Worm (Caenorhabditis elegans): ENCODE data around the gene Y45G5AM.9.

Gene Y45G5AM.9

DNA sequence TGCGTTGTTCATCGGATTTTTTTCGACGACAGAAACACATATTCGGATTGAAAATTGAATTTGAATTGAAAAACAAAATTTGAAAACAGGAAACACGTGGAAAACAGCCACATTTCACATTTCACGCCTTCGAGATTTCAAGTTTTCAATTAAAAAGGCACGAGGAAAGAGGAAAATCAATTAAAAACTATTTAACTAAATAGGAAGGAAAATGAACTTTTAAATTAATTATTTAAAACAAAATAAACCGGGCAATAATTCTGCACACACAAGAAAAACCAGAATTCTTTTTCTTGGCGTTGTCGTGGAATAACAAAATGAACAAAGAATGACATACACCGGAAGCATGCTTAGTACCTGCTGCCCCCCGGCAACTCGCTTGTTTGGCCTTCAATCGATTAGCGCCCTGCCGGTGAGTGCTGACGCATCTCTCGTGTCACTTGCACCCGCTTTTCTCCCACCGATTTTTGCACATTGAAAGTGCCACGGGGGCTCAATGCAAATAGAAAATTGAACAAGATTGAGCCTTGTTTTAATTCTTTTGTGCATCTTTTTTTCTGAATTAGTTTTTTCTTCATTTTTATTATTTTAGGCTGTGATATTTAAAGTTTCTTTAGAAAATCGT, at the start of gene Y45G5AM.9:
Y45G5AM.9 (minus strand) TSS at position 51 of the 625 bp plus-strand sequence.
- TF ChIP-seq eor-1 (tag; optimal IDR thresholded peaks at IDR 0.05) (no peak), nhr-67 (tag; optimal IDR thresholded peaks at IDR 0.05) (no peak), nfya-1 (tag; optimal IDR thresholded peaks at IDR 0.05; ENCODE audit: insufficient read depth) (peak; percentile 77), zag-1 (tag; optimal IDR thresholded peaks at IDR 0.05) (no peak), snpc-4 (tag; optimal IDR thresholded peaks at IDR 0.05) (peak; percentile 83), unc-39 (tag; optimal IDR thresholded peaks at IDR 0.05) (no peak), elt-1 (tag; optimal IDR thresholded peaks at IDR 0.05) (no peak), nhr-11 (tag; optimal IDR thresholded peaks at IDR 0.05) (no peak), sea-2 (GFP tag; optimal IDR thresholded peaks at IDR 0.05) (no peak), nhr-237 (tag; optimal IDR thresholded peaks at IDR 0.05) (no peak), nhr-12 (tag; optimal IDR thresholded peaks at IDR 0.05) (no peak), skn-1 (tag; optimal IDR thresholded peaks at IDR 0.05) (peak; percentile 24), hmg-11 (tag; optimal IDR thresholded peaks at IDR 0.05) (peak; percentile 95), elt-2 (tag; optimal IDR thresholded peaks at IDR 0.05) (peak; percentile 42), tbx-2 (tag; optimal IDR thresholded peaks at IDR 0.05) (peak; percentile 74), pqm-1 (tag; optimal IDR thresholded peaks at IDR 0.05) (peak; percentile 27), nhr-76 (tag; optimal IDR thresholded peaks at IDR 0.05) (no peak), aly-2 (tag; optimal IDR thresholded peaks at IDR 0.05) (no peak), jun-1 (tag; optimal IDR thresholded peaks at IDR 0.05) (peak; percentile 55), fkh-10 (GFP tag; optimal IDR thresholded peaks at IDR 0.05) (peak; percentile 6), ceh-82 (tag; optimal IDR thresholded peaks at IDR 0.05) (no peak), lin-39 (tag; optimal IDR thresholded peaks at IDR 0.05) (peak; percentile 96), unc-62 (GFP tag; optimal IDR thresholded peaks at IDR 0.05) (no peak), mml-1 (tag; optimal IDR thresholded peaks at IDR 0.05) (no peak), elt-3 (tag; optimal IDR thresholded peaks at IDR 0.05) (no peak), ZK546.5 (tag; optimal IDR thresholded peaks at IDR 0.05) (no peak), fkh-2 (tag; optimal IDR thresholded peaks at IDR 0.05) (no peak), nhr-23 (tag; optimal IDR thresholded peaks at IDR 0.05) (peak; percentile 66), fos-1 (tag; optimal IDR thresholded peaks at IDR 0.05) (no peak), egl-5 (tag; optimal IDR thresholded peaks at IDR 0.05) (peak; percentile 14), mdl-1 (tag; optimal IDR thresholded peaks at IDR 0.05) (no peak), daf-12 (tag; optimal IDR thresholded peaks at IDR 0.05) (no peak), R02D3.7 (tag; optimal IDR thresholded peaks at IDR 0.05) (peak; percentile 25), ceh-28 (tag; optimal IDR thresholded peaks at IDR 0.05) (peak; percentile 92), nhr-28 (tag; optimal IDR thresholded peaks at IDR 0.05) (no peak), pha-4 (tag; optimal IDR thresholded peaks at IDR 0.05) (peak; percentile 85), lin-15B (tag; optimal IDR thresholded peaks at IDR 0.05) (peak; percentile 78), ztf-4 (tag; optimal IDR thresholded peaks at IDR 0.05) (no peak), egl-27 (tag; optimal IDR thresholded peaks at IDR 0.05) (no peak), nhr-25 (tag; optimal IDR thresholded peaks at IDR 0.05) (peak; percentile 74), ceh-9 (tag; optimal IDR thresholded peaks at IDR 0.05) (no peak), nhr-77 (tag; optimal IDR thresholded peaks at IDR 0.05) (no peak), ztf-11 (tag; optimal IDR thresholded peaks at IDR 0.05) (no peak), nhr-43 (tag; optimal IDR thresholded peaks at IDR 0.05; ENCODE audit: poor library complexity, severe bottlenecking) (no peak), ama-1 (optimal IDR thresholded peaks at IDR 0.05) (no peak), lsy-12 (tag; optimal IDR thresholded peaks at IDR 0.05) (no peak), ceh-16 (tag; optimal IDR thresholded peaks at IDR 0.05) (no peak)
